Fruit fly (Drosophila melanogaster): ENCODE data around the gene ERp44.

The ERp44 gene

DNA sequence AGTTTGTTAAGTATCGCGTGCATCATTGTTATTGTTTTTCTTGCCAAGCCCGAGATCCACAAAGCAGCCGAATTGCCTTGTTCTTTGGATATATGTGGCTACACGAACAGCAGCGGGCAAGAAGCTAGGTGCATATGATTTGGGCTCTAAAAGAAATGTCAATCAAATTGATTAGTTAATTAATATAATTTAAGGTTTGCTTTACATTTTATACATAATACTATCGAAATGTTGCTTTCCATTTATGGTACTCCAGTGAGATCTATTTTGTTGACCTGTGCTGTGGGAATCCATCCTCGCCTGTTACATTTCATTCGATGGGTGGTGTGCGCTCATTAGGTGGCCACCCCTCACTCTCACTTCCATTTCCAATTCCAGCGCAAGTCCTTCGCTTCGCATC, 34.1 kb downstream of the ERp44 start (continued):
- TF ChIP-seq Hmr (GFP tag; optimal IDR thresholded peaks at IDR 0.05) (peak; percentile 78), cad (GFP tag; optimal IDR thresholded peaks at IDR 0.05) (no peak), tll (GFP tag; optimal IDR thresholded peaks at IDR 0.05) (no peak), Gsc (GFP tag; IDR thresholded peaks at IDR 0.05) (peak; percentile 65), fru (optimal IDR thresholded peaks at IDR 0.05) (no peak), crp (GFP tag; optimal IDR thresholded peaks at IDR 0.05) (no peak), CG3847 (GFP tag; IDR thresholded peaks at IDR 0.05) (peak; percentile 70), exex (tag; optimal IDR thresholded peaks at IDR 0.05) (peak; percentile 25), CG15269 (tag; optimal IDR thresholded peaks at IDR 0.05) (peak; percentile 80), nerfin-2 (GFP tag; IDR thresholded peaks at IDR 0.05; ENCODE audit: partially characterized antibody) (no peak), CG11560 (tag; IDR thresholded peaks at IDR 0.05) (peak; percentile 44; the same call in 1 of the 3 replicates), lola (GFP tag; optimal IDR thresholded peaks at IDR 0.05) (peak in 1 of 3 experiments; percentile 79), CG5245 (GFP tag; optimal IDR thresholded peaks at IDR 0.05) (peak; percentile 72), HmgD (GFP tag; optimal IDR thresholded peaks at IDR 0.05) (no peak), CG10565 (GFP tag; optimal IDR thresholded peaks at IDR 0.05) (no peak), CG18011 (GFP tag; optimal IDR thresholded peaks at IDR 0.05) (peak; percentile 14), cato (GFP tag; optimal IDR thresholded peaks at IDR 0.05; ENCODE audit: borderline replicate concordance) (peak; percentile 47), CG8765 (GFP tag; IDR thresholded peaks at IDR 0.05) (peak; percentile 76), CG2129 (GFP tag; IDR thresholded peaks at IDR 0.05; ENCODE audit: partially characterized antibody) (no peak), tup (GFP tag; optimal IDR thresholded peaks at IDR 0.05) (peak; percentile 33), Atf6 (GFP tag; IDR thresholded peaks at IDR 0.05) (peak; percentile 85), CG11504 (tag; optimal IDR thresholded peaks at IDR 0.05) (peak; percentile 86), CG2116 (GFP tag; optimal IDR thresholded peaks at IDR 0.05) (peak; percentile 13), Max (GFP tag; optimal IDR thresholded peaks at IDR 0.05) (peak; percentile 76), CG3065 (GFP tag; optimal IDR thresholded peaks at IDR 0.05) (peak; percentile 13), gem (tag; optimal IDR thresholded peaks at IDR 0.05) (peak; percentile 86), tio (GFP tag; optimal IDR thresholded peaks at IDR 0.05) (no peak), seq (GFP tag; IDR thresholded peaks at IDR 0.05) (peak; percentile 85), Optix (GFP tag; IDR thresholded peaks at IDR 0.05) (peak; percentile 66; the same call in 1 of the 3 replicates), CG7271 (tag; optimal IDR thresholded peaks at IDR 0.05) (peak; percentile 29), CG32767 (GFP tag; IDR thresholded peaks at IDR 0.05) (peak; percentile 67; the same call in 1 of the 2 replicates), ara (GFP tag; IDR thresholded peaks at IDR 0.05) (peak; percentile 79; the same call in 1 of the 2 replicates), ab (GFP tag; optimal IDR thresholded peaks at IDR 0.05) (no peak), CG17361 (GFP tag; IDR thresholded peaks at IDR 0.05) (peak; percentile 72), Dek (tag; optimal IDR thresholded peaks at IDR 0.05) (peak; percentile 71), sc (optimal IDR thresholded peaks at IDR 0.05) (no peak), sc (GFP tag; optimal IDR thresholded peaks at IDR 0.05) (peak; percentile 56), Dp (GFP tag; optimal IDR thresholded peaks at IDR 0.05) (no peak), Six4 (GFP tag; optimal IDR thresholded peaks at IDR 0.05) (peak; percentile 73), CG6689 (GFP tag; IDR thresholded peaks at IDR 0.05) (peak; percentile 81), CG32532 (GFP tag; IDR thresholded peaks at IDR 0.05) (peak; percentile 82), ERR (GFP tag; optimal IDR thresholded peaks at IDR 0.05) (no peak), gfzf (GFP tag; optimal IDR thresholded peaks at IDR 0.05) (no peak), CG11696 (GFP tag; IDR thresholded peaks at IDR 0.05) (peak; percentile 88), CG7987 (GFP tag; optimal IDR thresholded peaks at IDR 0.05) (peak; percentile 18), E2f2 (GFP tag; IDR thresholded peaks at IDR 0.05) (peak; percentile 55; the same call in 1 of the 2 replicates), CG14014 (GFP tag; IDR thresholded peaks at IDR 0.05) (peak; percentile 81), Ssrp (tag; optimal IDR thresholded peaks at IDR 0.05) (peak; percentile 70), gsb (GFP tag; IDR thresholded peaks at IDR 0.05) (peak; percentile 52), CG10147 (GFP tag; optimal IDR thresholded peaks at IDR 0.05) (peak; percentile 74), scrt (GFP tag; optimal IDR thresholded peaks at IDR 0.05) (peak; percentile 74)

Data from whole organism, embryonic.